Fruit fly (Drosophila melanogaster) whole organism, prepupa: ENCODE results near the gene CG6013.

Experiments
- Blimp-1 ChIP-seq: fragments of 200-800 bp; sonication (Bioruptor generic); optimal IDR thresholded peaks from 3 replicates; lab custom pipeline; 2017; ENCODE audit warnings: missing biosample characterization, missing genetic modification characterization, mild to moderate bottlenecking, moderate library complexity, missing genetic modification reagents
- CG10631 ChIP-seq: fragments of 200-800 bp; sonication (Bioruptor generic); optimal IDR thresholded peaks from 2 replicates; lab custom pipeline; 2016; ENCODE audit warnings: missing biosample characterization, missing genetic modification characterization
- CG11294 ChIP-seq: fragments of 200-800 bp; sonication (Bioruptor generic); IDR thresholded peaks from 2 replicates; pipeline ENCODE4 v1.3.6; 2022; ENCODE audit warnings: missing biosample characterization, missing genetic modification characterization
- CG11762 ChIP-seq: fragments of 200-800 bp; sonication (Bioruptor generic); optimal IDR thresholded peaks from 3 replicates; lab custom pipeline; 2016; ENCODE audit warnings: missing biosample characterization, missing genetic modification characterization; ENCODE audit not compliant: insufficient read depth
- CG15336 ChIP-seq: fragments of 200-800 bp; sonication (Bioruptor generic); IDR thresholded peaks from 2 replicates; pipeline ENCODE4 v1.3.6; 2022; ENCODE audit warnings: missing biosample characterization, missing genetic modification characterization
- CG1621 ChIP-seq: fragments of 200-800 bp; sonication (Bioruptor generic); optimal IDR thresholded peaks from 3 replicates; lab custom pipeline; 2018; ENCODE audit warnings: missing biosample characterization, mild to moderate bottlenecking, missing genetic modification characterization
- CG16779 ChIP-seq: fragments of 200-800 bp; sonication (Bioruptor generic); optimal IDR thresholded peaks from 3 replicates; lab custom pipeline; 2017; ENCODE audit warnings: missing biosample characterization, mild to moderate bottlenecking, missing genetic modification characterization
- CG3032 ChIP-seq: fragments of 200-800 bp; optimal IDR thresholded peaks from 2 replicates; lab custom pipeline; 2019; ENCODE audit warnings: missing biosample characterization, mild to moderate bottlenecking, missing genetic modification characterization, moderate library complexity
- CG32006 ChIP-seq: fragments of 200-800 bp; sonication (Bioruptor generic); optimal IDR thresholded peaks from 3 replicates; lab custom pipeline; 2017; ENCODE audit warnings: missing biosample characterization, mild to moderate bottlenecking, missing genetic modification characterization
- CG34406 ChIP-seq: fragments of 200-800 bp; sonication (Bioruptor generic); optimal IDR thresholded peaks from 3 replicates; lab custom pipeline; 2016; ENCODE audit warnings: missing biosample characterization, missing genetic modification characterization
- CG3919 ChIP-seq: fragments of 200-800 bp; sonication (Bioruptor generic); optimal IDR thresholded peaks from 3 replicates; lab custom pipeline; 2016; ENCODE audit warnings: missing biosample characterization, missing genetic modification characterization
- CG4318 ChIP-seq: fragments of 200-800 bp; sonication (Bioruptor generic); optimal IDR thresholded peaks from 3 replicates; lab custom pipeline; 2017; ENCODE audit warnings: missing biosample characterization, mild to moderate bottlenecking, missing genetic modification characterization
- CG6163 ChIP-seq: fragments of 200-800 bp; sonication (Bioruptor generic); IDR thresholded peaks from 3 replicates; pipeline ENCODE4 v1.3.6; 2022; ENCODE audit warnings: missing biosample characterization, missing genetic modification characterization
- CG6276 ChIP-seq: fragments of 200-800 bp; sonication (Bioruptor generic); optimal IDR thresholded peaks from 2 replicates; lab custom pipeline; 2017; ENCODE audit warnings: missing biosample characterization, mild to moderate bottlenecking, missing genetic modification characterization
- CG6854 ChIP-seq: fragments of 200-800 bp; sonication (Bioruptor generic); optimal IDR thresholded peaks from 2 replicates; lab custom pipeline; 2017; ENCODE audit warnings: missing biosample characterization, mild to moderate bottlenecking, missing genetic modification characterization
- CG7368 ChIP-seq: fragments of 200-800 bp; sonication (Bioruptor generic); optimal IDR thresholded peaks from 3 replicates; lab custom pipeline; 2016; ENCODE audit warnings: missing biosample characterization, missing genetic modification characterization
- CG8119 ChIP-seq: fragments of 200-800 bp; sonication (Bioruptor generic); IDR thresholded peaks from 3 replicates; pipeline ENCODE4 v1.3.6; 2022; ENCODE audit warnings: missing biosample characterization, missing genetic modification characterization
- CG8632 ChIP-seq: fragments of 200-800 bp; sonication (Bioruptor generic); optimal IDR thresholded peaks from 3 replicates; lab custom pipeline; 2016; ENCODE audit warnings: missing biosample characterization, missing genetic modification characterization
- Eip75B ChIP-seq: fragments of 200-800 bp; sonication (Bioruptor generic); optimal IDR thresholded peaks from 3 replicates; lab custom pipeline; 2016; ENCODE audit warnings: missing biosample characterization, missing genetic modification characterization
- Eip78C ChIP-seq: fragments of 200-800 bp; sonication (Bioruptor generic); peaks from one replicate; lab custom pipeline; 2016; ENCODE audit warnings: missing biosample characterization, missing genetic modification characterization
- Eip93F ChIP-seq: fragments of 200-800 bp; sonication (Bioruptor generic); optimal IDR thresholded peaks from 2 replicates; lab custom pipeline; 2016; ENCODE audit warnings: missing biosample characterization, mild to moderate bottlenecking, missing genetic modification characterization
- Ets96B ChIP-seq: fragments of 200-800 bp; optimal IDR thresholded peaks from 2 replicates; lab custom pipeline; 2019; ENCODE audit warnings: missing biosample characterization, mild to moderate bottlenecking, missing genetic modification characterization, moderate library complexity
- Gug ChIP-seq: fragments of 200-800 bp; sonication (Bioruptor generic); IDR thresholded peaks from 2 replicates; pipeline ENCODE4 v1.3.6; 2022; ENCODE audit warnings: missing biosample characterization, missing genetic modification characterization
- Hr39 ChIP-seq: fragments of 200-800 bp; sonication (Bioruptor generic); optimal IDR thresholded peaks from 2 replicates; lab custom pipeline; 2016; ENCODE audit warnings: missing biosample characterization, missing genetic modification characterization
- Lpt ChIP-seq: fragments of 200-800 bp; sonication (Bioruptor generic); optimal IDR thresholded peaks from 3 replicates; lab custom pipeline; 2016; ENCODE audit warnings: missing biosample characterization, missing genetic modification characterization
- OdsH ChIP-seq: fragments of 200-800 bp; sonication (Bioruptor generic); optimal IDR thresholded peaks from 3 replicates; lab custom pipeline; 2016; ENCODE audit warnings: missing biosample characterization, missing genetic modification characterization
- Smox ChIP-seq: fragments of 200-800 bp; sonication (Bioruptor generic); optimal IDR thresholded peaks from 3 replicates; lab custom pipeline; 2016; ENCODE audit warnings: missing biosample characterization, missing genetic modification characterization
- Sox102F ChIP-seq: fragments of 200-800 bp; sonication (Bioruptor generic); optimal IDR thresholded peaks from 2 replicates; lab custom pipeline; 2016; ENCODE audit warnings: missing biosample characterization, mild to moderate bottlenecking, missing genetic modification characterization
- achi ChIP-seq: fragments of 200-800 bp; sonication (Bioruptor generic); optimal IDR thresholded peaks from 3 replicates; lab custom pipeline; 2016; ENCODE audit warnings: missing biosample characterization, missing genetic modification characterization
- acj6 ChIP-seq: fragments of 200-800 bp; sonication (Bioruptor generic); optimal IDR thresholded peaks from 3 replicates; lab custom pipeline; 2016; ENCODE audit warnings: missing biosample characterization, missing genetic modification characterization
- cyc ChIP-seq: fragments of 200-800 bp; sonication (Bioruptor generic); optimal IDR thresholded peaks from 3 replicates; lab custom pipeline; 2016; ENCODE audit warnings: missing biosample characterization, missing genetic modification characterization
- dsx ChIP-seq: fragments of 200-800 bp; optimal IDR thresholded peaks from 3 replicates; lab custom pipeline; 2019; ENCODE audit warnings: missing biosample characterization, mild to moderate bottlenecking, missing genetic modification characterization, moderate library complexity; ENCODE audit not compliant: poor library complexity, severe bottlenecking
- esn ChIP-seq: fragments of 200-800 bp; sonication (Bioruptor generic); optimal IDR thresholded peaks from 2 replicates; lab custom pipeline; 2016; ENCODE audit warnings: missing biosample characterization, mild to moderate bottlenecking, missing genetic modification characterization, moderate library complexity
- fd85E ChIP-seq: fragments of 200-800 bp; sonication (Bioruptor generic); optimal IDR thresholded peaks from 3 replicates; lab custom pipeline; 2016; ENCODE audit warnings: missing biosample characterization, missing genetic modification characterization
- fkh ChIP-seq: fragments of 200-800 bp; sonication (Bioruptor generic); optimal IDR thresholded peaks from 3 replicates; lab custom pipeline; 2017; ENCODE audit warnings: missing biosample characterization, mild to moderate bottlenecking, missing genetic modification characterization, moderate library complexity
- salr ChIP-seq, 2 experiments: fragments of 200-800 bp; sonication (Bioruptor generic); optimal IDR thresholded peaks; 3 replicates each; lab custom pipeline; 2016 to 2018; ENCODE audit warnings: missing biosample characterization in 2 of 2, missing genetic modification characterization in 2 of 2, mild to moderate bottlenecking in 1 of 2
- spab ChIP-seq: fragments of 200-800 bp; sonication (Bioruptor generic); optimal IDR thresholded peaks from 2 replicates; lab custom pipeline; 2017; ENCODE audit warnings: missing biosample characterization, mild to moderate bottlenecking, missing genetic modification characterization, missing genetic modification reagents
- ss ChIP-seq, 2 experiments: fragments of 200-800 bp; sonication (Bioruptor generic); optimal IDR thresholded peaks; 2 replicates in 1 of 2; 3 replicates in 1 of 2; lab custom pipeline; 2017 to 2018; ENCODE audit warnings: mild to moderate bottlenecking in 2 of 2, missing biosample characterization in 2 of 2, missing genetic modification characterization in 2 of 2, moderate library complexity in 1 of 2
- vri ChIP-seq: fragments of 200-800 bp; sonication (Bioruptor generic); optimal IDR thresholded peaks from 3 replicates; lab custom pipeline; 2016; ENCODE audit warnings: missing biosample characterization, mild to moderate bottlenecking, missing genetic modification characterization

CG6013 gene

dm6 chr3R:18990514-18990913, 40.8 kb upstream of the CG6013 start (continued):
- peak; percentile 62 for TF ChIP-seq spab (GFP tag; lab: Kevin White, UChicago)
- TF ChIP-seq CG6854 (GFP tag; lab: Kevin White, UChicago), result no peak
- TF ChIP-seq Hr39 (GFP tag; lab: Kevin White, UChicago), result peak; percentile 66
- 0 out of 3 replicates have a peak, but pooled peaks have one; percentile 20 for TF ChIP-seq CG8119 (GFP tag; lab: Robert Waterston, UW)
- TF ChIP-seq Lpt (GFP tag; lab: Kevin White, UChicago), result no peak
- peak; percentile 48 for TF ChIP-seq CG8632 (GFP tag; lab: Kevin White, UChicago)
- peak in 1 of 2 experiments; percentile 66 for TF ChIP-seq salr (GFP tag; optimal IDR thresholded peaks at IDR 0.05; lab: Kevin White, UChicago)
- peak; percentile 64 for TF ChIP-seq CG3919
- no peak for TF ChIP-seq CG15336 (GFP tag; lab: Robert Waterston, UW)
- TF ChIP-seq Sox102F, result peak; percentile 77
- TF ChIP-seq Eip75B (GFP tag; lab: Kevin White, UChicago), result peak; percentile 80
- peak; percentile 71 for TF ChIP-seq CG3032
- TF ChIP-seq CG11294 (GFP tag; lab: Robert Waterston, UW), result no peak
- no peak for TF ChIP-seq CG6276 (GFP tag; lab: Kevin White, UChicago)
- TF ChIP-seq Gug (GFP tag; lab: Robert Waterston, UW), result peak; percentile 38; the same call in 1 of the 2 replicates
- TF ChIP-seq CG16779 (tag; lab: Kevin White, UChicago), result peak; percentile 40
- no peak for TF ChIP-seq Blimp-1
- peak; percentile 66 for TF ChIP-seq cyc (GFP tag; lab: Kevin White, UChicago)
- no peak for TF ChIP-seq fd85E (GFP tag; lab: Kevin White, UChicago)
- no peak for TF ChIP-seq CG6163 (GFP tag; lab: Robert Waterston, UW)
- TF ChIP-seq Eip78C (GFP tag; lab: Kevin White, UChicago), result peak; percentile 96
- TF ChIP-seq dsx (GFP tag; lab: Kevin White, UChicago), result peak; percentile 6
- TF ChIP-seq esn (GFP tag; lab: Kevin White, UChicago), result peak; percentile 88
- peak; percentile 78 for TF ChIP-seq Smox (GFP tag; lab: Kevin White, UChicago)
- peak in 1 of 2 experiments; percentile 11 for TF ChIP-seq ss (GFP tag; optimal IDR thresholded peaks at IDR 0.05; lab: Kevin White, UChicago)
- TF ChIP-seq CG4318, result peak; percentile 9
- peak; percentile 75 for TF ChIP-seq acj6 (GFP tag; lab: Kevin White, UChicago)
- no peak for TF ChIP-seq Eip93F (GFP tag; lab: Kevin White, UChicago)
- peak; percentile 55 for TF ChIP-seq CG32006 (GFP tag; lab: Kevin White, UChicago)
- TF ChIP-seq CG10631, result peak; percentile 78
- peak; percentile 51 for TF ChIP-seq CG11762 (GFP tag; lab: Kevin White, UChicago)
- TF ChIP-seq CG1621 (tag; lab: Kevin White, UChicago), result peak; percentile 24
- peak; percentile 69 for TF ChIP-seq OdsH (GFP tag; lab: Kevin White, UChicago)
- peak; percentile 48 for TF ChIP-seq CG7368 (GFP tag; lab: Kevin White, UChicago)
- peak; percentile 81 for TF ChIP-seq Ets96B
- TF ChIP-seq CG34406 (GFP tag; lab: Kevin White, UChicago), result peak; percentile 71

dm6 chr3R:18991721-18992120, 39.6 kb upstream of the CG6013 start:
- TF ChIP-seq CG6163 (GFP tag; lab: Robert Waterston, UW), result no peak
- TF ChIP-seq fkh (GFP tag; lab: Kevin White, UChicago), result peak; percentile 44
- TF ChIP-seq OdsH (GFP tag; lab: Kevin White, UChicago), result no peak
- TF ChIP-seq vri (GFP tag; lab: Kevin White, UChicago), result peak; percentile 15
- no peak for TF ChIP-seq achi (GFP tag; lab: Kevin White, UChicago)
- TF ChIP-seq, all 60 proteins: peak for 2
